Fruit fly (Drosophila melanogaster): Measurements from ENCODE around the gene Sld5.
A peak's percentile ranks its signal among the peaks of the same experiment; 100 is the strongest.

The Sld5 gene

dm6 chr3R:26058066-26058465 is 1.7 kb upstream of the Sld5 start, which contains the start of the genes PIG-P and Tcs6:
Gene PIG-P (minus strand): TSS chr3R:26058223.
Gene Tcs6 (minus strand): TSS chr3R:26058223.
- peak; percentile 3 for TF ChIP-seq dsf (GFP tag; optimal IDR thresholded peaks at IDR 0.05; ENCODE audit: borderline replicate concordance)
- TF ChIP-seq Mio (GFP tag; optimal IDR thresholded peaks at IDR 0.05): no peak
- peak; percentile 53 for TF ChIP-seq sage (GFP tag; optimal IDR thresholded peaks at IDR 0.05)

dm6 chr3R:26055214-26055632 is 1.1 kb downstream of the Sld5 start, which contains the start of gene Cmpk:
Gene Cmpk (minus strand): TSS chr3R:26055438.
- TF ChIP-seq sage (GFP tag; optimal IDR thresholded peaks at IDR 0.05) (peak; percentile 90), pan (optimal IDR thresholded peaks at IDR 0.05) (no peak), Abd-B (GFP tag; optimal IDR thresholded peaks at IDR 0.05) (no peak), fru (GFP tag; optimal IDR thresholded peaks at IDR 0.05) (peak; percentile 72), ey (GFP tag; optimal IDR thresholded peaks at IDR 0.05) (peak; percentile 50), rgr (GFP tag; optimal IDR thresholded peaks at IDR 0.05) (peak; percentile 92), Rel (GFP tag; optimal IDR thresholded peaks at IDR 0.05) (no peak), Rel (tag; optimal IDR thresholded peaks at IDR 0.05) (peak; percentile 72), dsf (GFP tag; optimal IDR thresholded peaks at IDR 0.05; ENCODE audit: borderline replicate concordance) (peak; percentile 0), Hr78 (GFP tag; optimal IDR thresholded peaks at IDR 0.05) (no peak), dmrt93B (GFP tag; optimal IDR thresholded peaks at IDR 0.05) (peak; percentile 74), lola (GFP tag; optimal IDR thresholded peaks at IDR 0.05) (no peak), Myc (optimal IDR thresholded peaks at IDR 0.05) (peak; percentile 8), Dfd (GFP tag; optimal IDR thresholded peaks at IDR 0.05) (no peak), CG9705 (GFP tag; optimal IDR thresholded peaks at IDR 0.05) (peak; percentile 91), Sp1 (GFP tag; optimal IDR thresholded peaks at IDR 0.05) (peak; percentile 88), CrebA (GFP tag; optimal IDR thresholded peaks at IDR 0.05; ENCODE audit: borderline replicate concordance) (no peak), HLH106 (tag; optimal IDR thresholded peaks at IDR 0.05) (peak; percentile 77), brk (GFP tag; optimal IDR thresholded peaks at IDR 0.05) (no peak), GATAd (GFP tag; optimal IDR thresholded peaks at IDR 0.05) (no peak), psq (GFP tag; optimal IDR thresholded peaks at IDR 0.05) (peak; percentile 58), CG32264 (GFP tag; optimal IDR thresholded peaks at IDR 0.05) (peak; percentile 44), sv (GFP tag; optimal IDR thresholded peaks at IDR 0.05) (peak; percentile 33), foxo (GFP tag; optimal IDR thresholded peaks at IDR 0.05) (peak; percentile 36 to 81), Dif (GFP tag; optimal IDR thresholded peaks at IDR 0.05; ENCODE audit: partially characterized antibody) (peak; percentile 61), N (GFP tag; optimal IDR thresholded peaks at IDR 0.05) (no peak), Mio (GFP tag; optimal IDR thresholded peaks at IDR 0.05) (peak; percentile 10), Hnf4 (GFP tag; optimal IDR thresholded peaks at IDR 0.05) (no peak), OdsH (GFP tag; optimal IDR thresholded peaks at IDR 0.05) (peak; percentile 77), h (GFP tag; optimal IDR thresholded peaks at IDR 0.05) (peak; percentile 86), dl (GFP tag; optimal IDR thresholded peaks at IDR 0.05; ENCODE audit: insufficient read depth in 1 of 2, partially characterized antibody in 2 of 2) (no peak), usp (GFP tag; optimal IDR thresholded peaks at IDR 0.05) (no peak), tai (GFP tag; optimal IDR thresholded peaks at IDR 0.05) (no peak), Vsx2 (GFP tag; optimal IDR thresholded peaks at IDR 0.05; ENCODE audit: partially characterized antibody) (no peak), Hr83 (GFP tag; optimal IDR thresholded peaks at IDR 0.05; ENCODE audit: poor library complexity, severe bottlenecking) (peak; percentile 97), br (GFP tag; optimal IDR thresholded peaks at IDR 0.05) (peak; percentile 82), Jra (GFP tag; optimal IDR thresholded peaks at IDR 0.05) (peak; percentile 41), woc (GFP tag; optimal IDR thresholded peaks at IDR 0.05) (peak; percentile 44)

- TF ChIP-seq Myc (optimal IDR thresholded peaks at IDR 0.05): no peak
- no peak for TF ChIP-seq sage (GFP tag; optimal IDR thresholded peaks at IDR 0.05)
- peak; percentile 19 for TF ChIP-seq CG9705 (GFP tag; optimal IDR thresholded peaks at IDR 0.05)
- TF ChIP-seq h (GFP tag; optimal IDR thresholded peaks at IDR 0.05): no peak
- no peak for TF ChIP-seq Mio (GFP tag; optimal IDR thresholded peaks at IDR 0.05)
- TF ChIP-seq OdsH (GFP tag; optimal IDR thresholded peaks at IDR 0.05): peak; percentile 11
- no peak for TF ChIP-seq GATAd (GFP tag; optimal IDR thresholded peaks at IDR 0.05)
- TF ChIP-seq jim (GFP tag; optimal IDR thresholded peaks at IDR 0.05): no peak
- no peak for TF ChIP-seq Dfd (GFP tag; optimal IDR thresholded peaks at IDR 0.05)
- TF ChIP-seq Dif (GFP tag; optimal IDR thresholded peaks at IDR 0.05; ENCODE audit: partially characterized antibody): no peak
- TF ChIP-seq fru (GFP tag; optimal IDR thresholded peaks at IDR 0.05): no peak
- TF ChIP-seq HLH106 (tag; optimal IDR thresholded peaks at IDR 0.05): peak; percentile 63
- TF ChIP-seq rgr (GFP tag; optimal IDR thresholded peaks at IDR 0.05): peak; percentile 75
- no peak for TF ChIP-seq Vsx2 (GFP tag; optimal IDR thresholded peaks at IDR 0.05; ENCODE audit: partially characterized antibody)
- TF ChIP-seq lola (GFP tag; optimal IDR thresholded peaks at IDR 0.05): no peak
- peak; percentile 84 for TF ChIP-seq woc (GFP tag; optimal IDR thresholded peaks at IDR 0.05)
- TF ChIP-seq Hr83 (GFP tag; optimal IDR thresholded peaks at IDR 0.05; ENCODE audit: poor library complexity, severe bottlenecking): no peak
- TF ChIP-seq dsf (GFP tag; optimal IDR thresholded peaks at IDR 0.05; ENCODE audit: borderline replicate concordance): no peak
- TF ChIP-seq psq (GFP tag; optimal IDR thresholded peaks at IDR 0.05): peak; percentile 21
- peak; percentile 41 for TF ChIP-seq sv (GFP tag; optimal IDR thresholded peaks at IDR 0.05)
- TF ChIP-seq tai (GFP tag; optimal IDR thresholded peaks at IDR 0.05): no peak
- peak in 1 of 2 experiments; percentile 47 for TF ChIP-seq foxo (GFP tag; optimal IDR thresholded peaks at IDR 0.05)
- peak; percentile 0 for TF ChIP-seq Jra (GFP tag; optimal IDR thresholded peaks at IDR 0.05)
- TF ChIP-seq dl (GFP tag; optimal IDR thresholded peaks at IDR 0.05; ENCODE audit: insufficient read depth in 1 of 2, partially characterized antibody in 2 of 2): no peak
- peak; percentile 15 for TF ChIP-seq Hr78 (GFP tag; optimal IDR thresholded peaks at IDR 0.05)
- TF ChIP-seq brk (GFP tag; optimal IDR thresholded peaks at IDR 0.05): no peak
- no peak for TF ChIP-seq usp (GFP tag; optimal IDR thresholded peaks at IDR 0.05)
- TF ChIP-seq CrebA (GFP tag; optimal IDR thresholded peaks at IDR 0.05; ENCODE audit: borderline replicate concordance): no peak
- TF ChIP-seq Sp1 (GFP tag; optimal IDR thresholded peaks at IDR 0.05): peak; percentile 32
- peak; percentile 55 for TF ChIP-seq dmrt93B (GFP tag; optimal IDR thresholded peaks at IDR 0.05)
- TF ChIP-seq pan (optimal IDR thresholded peaks at IDR 0.05): no peak
- no peak for TF ChIP-seq Abd-B (GFP tag; optimal IDR thresholded peaks at IDR 0.05)
- no peak for TF ChIP-seq N (GFP tag; optimal IDR thresholded peaks at IDR 0.05)
- no peak for TF ChIP-seq CG32264 (GFP tag; optimal IDR thresholded peaks at IDR 0.05)
Measured at dm6 chr3R:26052150-26052908, 4.0 kb downstream of the Sld5 start, which contains the start of the genes Exo84 and Vps2. Gene Exo84 (minus strand): TSS chr3R:26052257. Gene Vps2 (plus strand): TSS chr3R:26052821.

Data from whole organism, wandering third instar larva.